Fruit fly (Drosophila melanogaster) whole organism, prepupa: Measurements from ENCODE around the gene CG13046.

Experiments used
- CG15336 ChIP-seq: fragments of 200-800 bp; sonication (Bioruptor generic); IDR thresholded peaks from 2 replicates; pipeline ENCODE4 v1.3.6; 2022; ENCODE audit warnings: missing biosample characterization, missing genetic modification characterization
- CG31627 ChIP-seq: fragments of 200-800 bp; sonication (Bioruptor generic); optimal IDR thresholded peaks from 3 replicates; lab custom pipeline; 2016; ENCODE audit warnings: missing biosample characterization, missing genetic modification characterization
- CG32006 ChIP-seq: fragments of 200-800 bp; sonication (Bioruptor generic); optimal IDR thresholded peaks from 3 replicates; lab custom pipeline; 2017; ENCODE audit warnings: missing biosample characterization, mild to moderate bottlenecking, missing genetic modification characterization
- CG6808 ChIP-seq: fragments of 200-800 bp; sonication (Bioruptor generic); optimal IDR thresholded peaks from 3 replicates; lab custom pipeline; 2017; ENCODE audit warnings: missing biosample characterization, missing genetic modification characterization, mild to moderate bottlenecking, moderate library complexity, missing genetic modification reagents
- Eip75B ChIP-seq: fragments of 200-800 bp; sonication (Bioruptor generic); optimal IDR thresholded peaks from 3 replicates; lab custom pipeline; 2016; ENCODE audit warnings: missing biosample characterization, missing genetic modification characterization
- Eip78C ChIP-seq: fragments of 200-800 bp; sonication (Bioruptor generic); peaks from one replicate; lab custom pipeline; 2016; ENCODE audit warnings: missing biosample characterization, missing genetic modification characterization
- Gug ChIP-seq: fragments of 200-800 bp; sonication (Bioruptor generic); IDR thresholded peaks from 2 replicates; pipeline ENCODE4 v1.3.6; 2022; ENCODE audit warnings: missing biosample characterization, missing genetic modification characterization
- Smox ChIP-seq: fragments of 200-800 bp; sonication (Bioruptor generic); optimal IDR thresholded peaks from 3 replicates; lab custom pipeline; 2016; ENCODE audit warnings: missing biosample characterization, missing genetic modification characterization
- Sox102F ChIP-seq: fragments of 200-800 bp; sonication (Bioruptor generic); optimal IDR thresholded peaks from 2 replicates; lab custom pipeline; 2016; ENCODE audit warnings: missing biosample characterization, mild to moderate bottlenecking, missing genetic modification characterization
- dsx ChIP-seq: fragments of 200-800 bp; optimal IDR thresholded peaks from 3 replicates; lab custom pipeline; 2019; ENCODE audit warnings: missing biosample characterization, mild to moderate bottlenecking, missing genetic modification characterization, moderate library complexity; ENCODE audit not compliant: poor library complexity, severe bottlenecking
- pdm3 ChIP-seq: fragments of 200-800 bp; sonication (Bioruptor generic); optimal IDR thresholded peaks from 3 replicates; lab custom pipeline; 2016; ENCODE audit warnings: missing biosample characterization, missing genetic modification characterization

DNA sequence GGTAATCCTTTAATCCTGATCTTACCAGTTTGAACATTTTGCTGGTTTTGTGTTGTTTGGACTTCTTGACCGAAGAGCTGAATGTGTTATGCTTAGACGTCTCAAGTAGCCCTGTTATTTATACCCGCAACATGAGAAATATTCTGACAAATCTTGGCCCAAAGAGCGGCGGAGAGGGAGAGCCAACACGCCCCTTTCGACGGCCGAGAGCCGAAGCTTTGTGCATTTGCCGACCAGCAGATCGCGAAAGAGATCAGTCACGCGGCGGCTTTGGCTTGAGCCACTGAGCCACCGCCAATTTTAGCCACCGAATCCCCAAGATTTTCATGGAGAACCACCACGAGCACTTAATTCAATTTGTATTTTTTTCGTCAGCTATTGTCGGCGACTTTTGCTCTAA lies 7.2 kb upstream of the CG13046 start, which contains the start of gene CG4962:
- no peak for TF ChIP-seq dsx (GFP tag; lab: Kevin White, UChicago)
- no peak for TF ChIP-seq Eip75B
- TF ChIP-seq CG31627 (GFP tag; lab: Kevin White, UChicago) = no peak
- no peak for TF ChIP-seq CG15336 (GFP tag; lab: Robert Waterston, UW)
- TF ChIP-seq Eip78C = no peak
- TF ChIP-seq pdm3 = no peak
- TF ChIP-seq Smox (GFP tag; lab: Kevin White, UChicago) = no peak
- no peak for TF ChIP-seq CG32006 (GFP tag; lab: Kevin White, UChicago)
- TF ChIP-seq Gug (GFP tag; lab: Robert Waterston, UW) = no peak
- TF ChIP-seq Sox102F (GFP tag; lab: Kevin White, UChicago) = no peak
- TF ChIP-seq CG6808 = no peak
